Worm (Caenorhabditis elegans) whole organism, young adult: ENCODE data around the gene ugt-40.
A peak's percentile ranks its signal among the peaks of the same experiment; 100 is the strongest.

Experiments
- B0035.1 ChIP-seq: sonication (generic microtip); optimal IDR thresholded peaks from 2 replicates; lab custom pipeline; 2016; ENCODE audit warnings: missing genetic modification characterization, mild to moderate bottlenecking, missing compliant biosample characterization, missing genotype, missing genetic modification reagents
- B0261.1 ChIP-seq: sonication (generic microtip); optimal IDR thresholded peaks from 2 replicates; lab custom pipeline; 2016; ENCODE audit warnings: mild to moderate bottlenecking, missing genetic modification characterization, moderate library complexity, missing compliant biosample characterization
- B0336.3 ChIP-seq: fragments of 200-800 bp; sonication (Bioruptor generic); IDR thresholded peaks from 2 replicates; pipeline ENCODE4 v1.3.6; 2022; ENCODE audit warnings: missing genetic modification characterization, missing compliant biosample characterization
- C06A6.2 ChIP-seq: fragments of 200-800 bp; sonication (Bioruptor generic); conservative IDR thresholded peaks from 2 replicates; pipeline ENCODE4 v1.3.6; 2022; ENCODE audit warnings: missing genetic modification characterization, missing compliant biosample characterization
- D2030.7 ChIP-seq: fragments of 200-800 bp; sonication (Bioruptor generic); IDR thresholded peaks from 2 replicates; pipeline ENCODE4 v1.3.6; 2022; ENCODE audit warnings: missing genetic modification reagents, missing genetic modification characterization, missing compliant biosample characterization
- F22D6.2 ChIP-seq: sonication (generic microtip); optimal IDR thresholded peaks from 2 replicates; lab custom pipeline; 2016; ENCODE audit warnings: mild to moderate bottlenecking, missing genetic modification characterization, missing compliant biosample characterization
- F33H1.4 ChIP-seq: fragments of 200-800 bp; sonication (Bioruptor generic); IDR thresholded peaks from 2 replicates; pipeline ENCODE4 v1.3.6; 2022; ENCODE audit warnings: missing genetic modification reagents, missing genetic modification characterization, missing compliant biosample characterization
- F57A8.1 ChIP-seq: fragments of 200-800 bp; sonication (Bioruptor generic); optimal IDR thresholded peaks from 2 replicates; lab custom pipeline; 2018; ENCODE audit warnings: mild to moderate bottlenecking, missing genetic modification characterization, moderate library complexity, missing compliant biosample characterization
- K11D2.4 ChIP-seq: fragments of 200-800 bp; sonication (Bioruptor generic); IDR thresholded peaks from 2 replicates; pipeline ENCODE4 v1.3.6; 2022; ENCODE audit warnings: missing genetic modification reagents, missing genetic modification characterization, missing compliant biosample characterization
- K12H6.12 ChIP-seq: fragments of 200-800 bp; sonication (Bioruptor generic); optimal IDR thresholded peaks from 2 replicates; lab custom pipeline; 2018; ENCODE audit warnings: mild to moderate bottlenecking, missing genetic modification characterization, missing compliant biosample characterization
- Y53G8AR.9 ChIP-seq: fragments of 200-800 bp; sonication (Bioruptor generic); conservative IDR thresholded peaks from 2 replicates; pipeline ENCODE4 v1.3.6; 2022; ENCODE audit warnings: missing genetic modification reagents, missing genetic modification characterization, missing compliant biosample characterization
- Y67H2A.10 ChIP-seq: fragments of 200-800 bp; sonication (Bioruptor generic); conservative IDR thresholded peaks from 2 replicates; pipeline ENCODE4 v1.3.6; 2022; ENCODE audit warnings: missing genetic modification reagents, missing genetic modification characterization, missing compliant biosample characterization
- ama-1 ChIP-seq, 3 experiments: fragments of 150-350 bp in 1 of 3; sonication (generic microtip) in 2 of 3; optimal IDR thresholded peaks; 2 replicates each; lab custom pipeline; 2014 to 2018; ENCODE audit warnings: missing biosample characterization in 2 of 3, missing genetic modification characterization in 2 of 3, missing genetic modification reagents in 2 of 3
- attf-6 ChIP-seq: fragments of 200-800 bp; sonication (Bioruptor generic); IDR thresholded peaks from 2 replicates; pipeline ENCODE4 v1.3.6; 2022; ENCODE audit warnings: missing genetic modification reagents, missing genetic modification characterization, missing compliant biosample characterization
- ccch-3 ChIP-seq: fragments of 200-800 bp; sonication (Bioruptor generic); optimal IDR thresholded peaks from 2 replicates; lab custom pipeline; 2018; ENCODE audit warnings: mild to moderate bottlenecking, missing genetic modification characterization, missing compliant biosample characterization
- cebp-2 ChIP-seq: fragments of 200-800 bp; sonication (Bioruptor generic); IDR thresholded peaks from 2 replicates; pipeline ENCODE4 v1.3.6; 2022; ENCODE audit warnings: missing genetic modification characterization, missing compliant biosample characterization
- ceh-40 ChIP-seq: fragments of 200-800 bp; sonication (Bioruptor generic); IDR thresholded peaks from 2 replicates; pipeline ENCODE4 v1.3.6; 2022; ENCODE audit warnings: missing genetic modification characterization, missing compliant biosample characterization
- ceh-58 ChIP-seq: fragments of 200-800 bp; sonication (Bioruptor generic); IDR thresholded peaks from 2 replicates; pipeline ENCODE4 v1.3.6; 2022; ENCODE audit warnings: missing genetic modification characterization, missing compliant biosample characterization
- ceh-91 ChIP-seq: fragments of 200-800 bp; sonication (Bioruptor generic); IDR thresholded peaks from 2 replicates; pipeline ENCODE4 v1.3.6; 2022; ENCODE audit warnings: missing genetic modification reagents, missing genetic modification characterization, missing compliant biosample characterization
- ets-4 ChIP-seq: fragments of 200-800 bp; sonication (Bioruptor generic); optimal IDR thresholded peaks from 2 replicates; lab custom pipeline; 2018; ENCODE audit warnings: mild to moderate bottlenecking, missing genetic modification characterization, missing compliant biosample characterization
- gei-17 ChIP-seq: fragments of 200-800 bp; sonication (Bioruptor generic); optimal IDR thresholded peaks from 2 replicates; lab custom pipeline; 2018; ENCODE audit warnings: mild to moderate bottlenecking, missing genetic modification characterization, missing compliant biosample characterization
- him-1 ChIP-seq: sonication (generic microtip); optimal IDR thresholded peaks from 2 replicates; lab custom pipeline; 2016; ENCODE audit warnings: missing genotype, missing genetic modification reagents, missing genetic modification characterization, missing compliant biosample characterization
- hmg-1.2 ChIP-seq: fragments of 200-800 bp; sonication (Bioruptor generic); IDR thresholded peaks from 2 replicates; pipeline ENCODE4 v1.3.6; 2022; ENCODE audit warnings: missing genetic modification reagents, missing genetic modification characterization, missing compliant biosample characterization
- hsf-1 ChIP-seq: fragments of 200-800 bp; sonication (Bioruptor generic); IDR thresholded peaks from 2 replicates; pipeline ENCODE4 v1.3.6; 2022; ENCODE audit warnings: missing genetic modification reagents, missing genetic modification characterization, missing compliant biosample characterization
- lag-1 ChIP-seq: fragments of 200-800 bp; sonication (Bioruptor generic); IDR thresholded peaks from 2 replicates; pipeline ENCODE4 v1.3.6; 2022; ENCODE audit warnings: missing genetic modification reagents, missing genetic modification characterization, missing compliant biosample characterization
- let-607 ChIP-seq, 2 experiments: fragments of 200-800 bp in 1 of 2; sonication (Bioruptor generic) in 1 of 2; sonication (generic microtip) in 1 of 2; optimal IDR thresholded peaks; 2 replicates each; lab custom pipeline; 2016 to 2018; ENCODE audit warnings: mild to moderate bottlenecking in 2 of 2, missing compliant biosample characterization in 2 of 2, missing genetic modification characterization in 2 of 2, moderate library complexity in 2 of 2, missing genotype in 1 of 2
- lsl-1 ChIP-seq: fragments of 200-800 bp; sonication (Bioruptor generic); optimal IDR thresholded peaks from 2 replicates; lab custom pipeline; 2018; ENCODE audit warnings: mild to moderate bottlenecking, missing genetic modification characterization, moderate library complexity, missing compliant biosample characterization
- lsy-27 ChIP-seq: sonication (generic microtip); optimal IDR thresholded peaks from 2 replicates; lab custom pipeline; 2017; ENCODE audit warnings: missing genetic modification characterization, mild to moderate bottlenecking, missing compliant biosample characterization, antibody characterized with exemption, missing genotype, borderline replicate concordance; ENCODE audit not compliant: insufficient read depth
- madf-10 ChIP-seq: sonication (generic microtip); optimal IDR thresholded peaks from 2 replicates; lab custom pipeline; 2016; ENCODE audit warnings: mild to moderate bottlenecking, missing genetic modification characterization, missing compliant biosample characterization
- madf-3 ChIP-seq: fragments of 200-800 bp; sonication (Bioruptor generic); IDR thresholded peaks from 2 replicates; pipeline ENCODE4 v1.3.6; 2022; ENCODE audit warnings: missing genetic modification reagents, missing genetic modification characterization, missing compliant biosample characterization
- madf-8 ChIP-seq: fragments of 200-800 bp; sonication (Bioruptor generic); conservative IDR thresholded peaks from 2 replicates; pipeline ENCODE4 v1.3.6; 2022; ENCODE audit warnings: missing genetic modification reagents, missing genetic modification characterization, missing compliant biosample characterization
- mel-28 ChIP-seq: sonication (generic microtip); optimal IDR thresholded peaks from 2 replicates; lab custom pipeline; 2016; ENCODE audit warnings: borderline replicate concordance, mild to moderate bottlenecking, missing genetic modification characterization, missing compliant biosample characterization
- nhr-179 ChIP-seq: sonication (generic microtip); optimal IDR thresholded peaks from 2 replicates; lab custom pipeline; 2016; ENCODE audit warnings: mild to moderate bottlenecking, missing genetic modification characterization, missing compliant biosample characterization
- nhr-27 ChIP-seq: fragments of 200-800 bp; sonication (Bioruptor generic); optimal IDR thresholded peaks from 2 replicates; lab custom pipeline; 2018; ENCODE audit warnings: mild to moderate bottlenecking, missing genetic modification characterization, moderate library complexity, missing compliant biosample characterization
- pha-4 ChIP-seq: fragments of 150-350 bp; sonication (generic microtip); optimal IDR thresholded peaks from 2 replicates; lab custom pipeline; 2014; ENCODE audit warnings: missing biosample characterization, missing genetic modification reagents, missing genetic modification characterization
- rcor-1 ChIP-seq: fragments of 200-800 bp; sonication (Bioruptor generic); IDR thresholded peaks from 2 replicates; pipeline ENCODE4 v1.3.6; 2022; ENCODE audit warnings: missing genetic modification reagents, missing genetic modification characterization, missing compliant biosample characterization
- sea-2 ChIP-seq: fragments of 200-800 bp; sonication (Bioruptor generic); IDR thresholded peaks from 2 replicates; pipeline ENCODE4 v1.3.6; 2022; ENCODE audit warnings: missing genetic modification characterization, missing compliant biosample characterization
- snpc-1.1 ChIP-seq: sonication (generic microtip); optimal IDR thresholded peaks from 2 replicates; lab custom pipeline; 2017; ENCODE audit warnings: missing genetic modification characterization, mild to moderate bottlenecking, missing compliant biosample characterization, antibody characterized with exemption, moderate library complexity, missing genotype, missing genetic modification reagents; ENCODE audit not compliant: insufficient read depth
- snpc-1.3 ChIP-seq: sonication (generic microtip); optimal IDR thresholded peaks from 2 replicates; lab custom pipeline; 2017; ENCODE audit warnings: missing genetic modification characterization, mild to moderate bottlenecking, missing compliant biosample characterization, antibody characterized with exemption, moderate library complexity, missing genotype, missing genetic modification reagents; ENCODE audit not compliant: insufficient read depth
- somi-1 ChIP-seq: fragments of 200-800 bp; sonication (Bioruptor generic); optimal IDR thresholded peaks from 2 replicates; lab custom pipeline; 2018; ENCODE audit warnings: mild to moderate bottlenecking, missing genetic modification characterization, missing compliant biosample characterization
- tbx-9 ChIP-seq: sonication (generic microtip); optimal IDR thresholded peaks from 2 replicates; lab custom pipeline; 2016; ENCODE audit warnings: borderline replicate concordance, missing genetic modification characterization, inconsistent platforms, missing compliant biosample characterization
- tlf-1 ChIP-seq: fragments of 200-800 bp; sonication (Bioruptor generic); optimal IDR thresholded peaks from 2 replicates; lab custom pipeline; 2018; ENCODE audit warnings: mild to moderate bottlenecking, missing genetic modification characterization, missing compliant biosample characterization
- unc-130 ChIP-seq: sonication (generic microtip); optimal IDR thresholded peaks from 2 replicates; lab custom pipeline; 2016; ENCODE audit warnings: missing genetic modification reagents, missing genetic modification characterization, missing compliant biosample characterization
- zim-3 ChIP-seq: sonication (generic microtip); optimal IDR thresholded peaks from 2 replicates; lab custom pipeline; 2017; ENCODE audit warnings: mild to moderate bottlenecking, missing genetic modification characterization, moderate library complexity, missing compliant biosample characterization
- ztf-18 ChIP-seq: sonication (generic microtip); optimal IDR thresholded peaks from 2 replicates; lab custom pipeline; 2016; ENCODE audit warnings: missing genotype, mild to moderate bottlenecking, missing genetic modification characterization, missing compliant biosample characterization
- ztf-22 ChIP-seq: fragments of 200-800 bp; sonication (Bioruptor generic); optimal IDR thresholded peaks from 2 replicates; lab custom pipeline; 2018; ENCODE audit warnings: mild to moderate bottlenecking, missing genetic modification characterization, moderate library complexity, missing compliant biosample characterization
- ztf-26 ChIP-seq: sonication (generic microtip); optimal IDR thresholded peaks from 2 replicates; lab custom pipeline; 2017; ENCODE audit warnings: missing genetic modification characterization, missing compliant biosample characterization
- ztf-3 ChIP-seq: fragments of 200-800 bp; sonication (Bioruptor generic); optimal IDR thresholded peaks from 2 replicates; lab custom pipeline; 2018; ENCODE audit warnings: mild to moderate bottlenecking, missing genetic modification characterization, missing compliant biosample characterization

The ugt-40 gene

ce11 chrV:7142661-7143060 lies 897 bp upstream of the ugt-40 start (continued):
- TF ChIP-seq madf-10 (no peak), B0336.3 (GFP tag; lab: Robert Waterston, UW) (no peak), him-1 (tag; lab: Kevin White, UChicago) (peak; percentile 95), ceh-40 (GFP tag; lab: Robert Waterston, UW) (no peak), ceh-58 (GFP tag; lab: Robert Waterston, UW) (no peak), C06A6.2 (no peak), zim-3 (tag; lab: Kevin White, UChicago) (peak; percentile 14), F33H1.4 (GFP tag; lab: Robert Waterston, UW) (peak; percentile 65), mel-28 (tag; lab: Kevin White, UChicago) (no peak), snpc-1.3 (no peak), madf-3 (GFP tag; lab: Robert Waterston, UW) (no peak), let-607 (tag; optimal IDR thresholded peaks at IDR 0.05; lab: Kevin White, UChicago) (no peak), hmg-1.2 (no peak; the same call in 1 of the 2 replicates), lsl-1 (peak; percentile 68), D2030.7 (GFP tag; lab: Robert Waterston, UW) (peak; percentile 93), somi-1 (GFP tag; lab: Kevin White, UChicago) (no peak), ztf-26 (tag; lab: Kevin White, UChicago) (no peak), tlf-1 (peak; percentile 46), hsf-1 (peak; percentile 72), K11D2.4 (no peak), cebp-2 (GFP tag; lab: Robert Waterston, UW) (0 out of 2 replicates have a peak, but pooled peaks have one; percentile 27), F22D6.2 (tag; lab: Kevin White, UChicago) (no peak), gei-17 (GFP tag; lab: Kevin White, UChicago) (no peak), ceh-91 (GFP tag; lab: Robert Waterston, UW) (no peak), ama-1 (optimal IDR thresholded peaks at IDR 0.05; lab: Kevin White, UChicago) (no peak), ama-1 (GFP tag; optimal IDR thresholded peaks at IDR 0.05; lab: Kevin White, UChicago) (no peak), pha-4 (no peak), nhr-27 (tag; lab: Kevin White, UChicago) (no peak), B0261.1 (tag; lab: Kevin White, UChicago) (no peak), nhr-179 (tag; lab: Kevin White, UChicago) (no peak), unc-130 (peak; percentile 5), tbx-9 (no peak), ccch-3 (GFP tag; lab: Kevin White, UChicago) (no peak), Y53G8AR.9 (GFP tag; lab: Robert Waterston, UW) (no peak; the same call in 1 of the 2 replicates), sea-2 (no peak), B0035.1 (no peak), F57A8.1 (GFP tag; lab: Kevin White, UChicago) (no peak), lag-1 (GFP tag; lab: Robert Waterston, UW) (no peak), snpc-1.1 (tag; lab: Kevin White, UChicago) (peak; percentile 95), attf-6 (GFP tag; lab: Robert Waterston, UW) (peak; percentile 82), ztf-3 (no peak), ztf-18 (no peak), lsy-27 (tag; lab: Kevin White, UChicago) (no peak), rcor-1 (GFP tag; lab: Robert Waterston, UW) (no peak; the same call in none of the 2 replicates), madf-8 (GFP tag; lab: Robert Waterston, UW) (peak; percentile 52), ets-4 (GFP tag; lab: Kevin White, UChicago) (no peak), K12H6.12 (tag; lab: Kevin White, UChicago) (no peak), Y67H2A.10 (GFP tag; lab: Robert Waterston, UW) (no peak), ztf-22 (GFP tag; lab: Kevin White, UChicago) (no peak)
